Fruit fly (Drosophila melanogaster): ENCODE measurements around the gene CG8036.

CG8036 gene

dm6 chr3R:8684328-8685177 lies 16.9 kb downstream of the CG8036 start, which contains the start of gene CG44227 (continued):
- TF ChIP-seq CG10654 (GFP tag; optimal IDR thresholded peaks at IDR 0.05) (no peak), Dfd (GFP tag; optimal IDR thresholded peaks at IDR 0.05) (no peak), CG14667 (GFP tag; IDR thresholded peaks at IDR 0.05) (no peak), al (GFP tag; IDR thresholded peaks at IDR 0.05) (no peak), CG7271 (tag; optimal IDR thresholded peaks at IDR 0.05) (no peak), pros (GFP tag; optimal IDR thresholded peaks at IDR 0.05) (peak; percentile 32), CG11695 (GFP tag; IDR thresholded peaks at IDR 0.05) (no peak), scrt (GFP tag; optimal IDR thresholded peaks at IDR 0.05) (peak; percentile 80), Rx (GFP tag; IDR thresholded peaks at IDR 0.05) (no peak), sima (GFP tag; optimal IDR thresholded peaks at IDR 0.05) (no peak), gsb-n (tag; optimal IDR thresholded peaks at IDR 0.05) (peak; percentile 47), cwo (GFP tag; optimal IDR thresholded peaks at IDR 0.05) (no peak), CG10366 (GFP tag; IDR thresholded peaks at IDR 0.05) (no peak), sens (GFP tag) (peak; percentile 67), exex (tag; optimal IDR thresholded peaks at IDR 0.05) (no peak), Gsc (GFP tag; IDR thresholded peaks at IDR 0.05) (no peak), tll (GFP tag; optimal IDR thresholded peaks at IDR 0.05) (peak in 1 of 2 experiments; percentile 26), CG6854 (GFP tag; optimal IDR thresholded peaks at IDR 0.05) (no peak), abd-A (tag; optimal IDR thresholded peaks at IDR 0.05) (no peak), sqz (GFP tag; optimal IDR thresholded peaks at IDR 0.05) (peak; percentile 97), CG7987 (GFP tag; optimal IDR thresholded peaks at IDR 0.05) (no peak), Kr (GFP tag; optimal IDR thresholded peaks at IDR 0.05) (peak; percentile 95), jigr1 (GFP tag; IDR thresholded peaks at IDR 0.05) (no peak), CG1529 (GFP tag; optimal IDR thresholded peaks at IDR 0.05) (no peak), CG14860 (GFP tag; IDR thresholded peaks at IDR 0.05; ENCODE audit: partially characterized antibody) (no peak), CG30431 (GFP tag; optimal IDR thresholded peaks at IDR 0.05) (no peak), Nf-YC (tag; optimal IDR thresholded peaks at IDR 0.05) (peak; percentile 49), z (GFP tag; IDR thresholded peaks at IDR 0.05) (peak; percentile 26; the same call in 1 of the 3 replicates), danr (GFP tag; IDR thresholded peaks at IDR 0.05) (no peak), CoRest (tag; optimal IDR thresholded peaks at IDR 0.05) (no peak), CG17612 (GFP tag; IDR thresholded peaks at IDR 0.05) (no peak)

dm6 chr3R:8686446-8686845 lies 18.8 kb downstream of the CG8036 start:
- TF ChIP-seq CG5953 (GFP tag; IDR thresholded peaks at IDR 0.05) (no peak), seq (GFP tag; IDR thresholded peaks at IDR 0.05) (peak; percentile 9; the same call in 1 of the 2 replicates), sqz (GFP tag; optimal IDR thresholded peaks at IDR 0.05) (peak; percentile 85), Poxn (GFP tag; IDR thresholded peaks at IDR 0.05) (no peak), nau (GFP tag; optimal IDR thresholded peaks at IDR 0.05) (no peak), CG7987 (GFP tag; optimal IDR thresholded peaks at IDR 0.05) (no peak), CHES-1-like (GFP tag; optimal IDR thresholded peaks at IDR 0.05) (no peak), Dip2 (GFP tag; IDR thresholded peaks at IDR 0.05) (no peak), Hand (GFP tag; optimal IDR thresholded peaks at IDR 0.05) (no peak), caup (GFP tag; optimal IDR thresholded peaks at IDR 0.05; ENCODE audit: severe bottlenecking) (no peak), onecut (GFP tag; IDR thresholded peaks at IDR 0.05) (peak; percentile 62; the same call in 1 of the 2 replicates), CG7556 (GFP tag; optimal IDR thresholded peaks at IDR 0.05) (no peak), CG3065 (GFP tag; optimal IDR thresholded peaks at IDR 0.05) (no peak), Nf-YC (tag; optimal IDR thresholded peaks at IDR 0.05) (peak; percentile 73), rib (GFP tag; IDR thresholded peaks at IDR 0.05) (no peak), Nf-YB (GFP tag; optimal IDR thresholded peaks at IDR 0.05) (peak; percentile 85)

All from whole organism, embryonic.